Fruit fly (Drosophila melanogaster) whole organism, embryonic: ENCODE measurements around the gene CG10470.

ENCODE experiments used
- CG2678 ChIP-seq: fragments of 200-800 bp; sonication (Bioruptor generic); optimal IDR thresholded peaks from 3 replicates; lab custom pipeline; 2019; ENCODE audit warnings: missing biosample characterization, mild to moderate bottlenecking, missing genetic modification characterization, moderate library complexity
- CG6175 ChIP-seq: fragments of 200-800 bp; sonication (Bioruptor generic); IDR thresholded peaks from 3 replicates; pipeline ENCODE4 v1.3.6; 2022; ENCODE audit warnings: missing biosample characterization, missing genetic modification characterization
- CG8944 ChIP-seq: fragments of 200-800 bp; sonication (Bioruptor generic); optimal IDR thresholded peaks from 3 replicates; lab custom pipeline; 2016; ENCODE audit warnings: missing biosample characterization, missing genetic modification characterization
- Dp ChIP-seq: fragments of 200-800 bp; sonication (Bioruptor generic); optimal IDR thresholded peaks from 2 replicates; lab custom pipeline; 2018; ENCODE audit warnings: missing biosample characterization, mild to moderate bottlenecking, missing genetic modification characterization, moderate library complexity
- Max ChIP-seq: fragments of 200-800 bp; sonication (Bioruptor generic); optimal IDR thresholded peaks from 2 replicates; lab custom pipeline; 2016; ENCODE audit warnings: missing biosample characterization, mild to moderate bottlenecking, missing genetic modification characterization
- chif ChIP-seq, 2 experiments: fragments of 200-800 bp; sonication (Bioruptor generic); optimal IDR thresholded peaks; 3 replicates each; lab custom pipeline; 2016; ENCODE audit warnings: missing biosample characterization in 2 of 2, missing genetic modification characterization in 2 of 2
- gsb-n ChIP-seq: fragments of 200-800 bp; sonication (Bioruptor generic); optimal IDR thresholded peaks from 3 replicates; lab custom pipeline; 2018; ENCODE audit warnings: missing biosample characterization, mild to moderate bottlenecking, missing genetic modification characterization
- scrt ChIP-seq: fragments of 200-800 bp; sonication (Bioruptor generic); optimal IDR thresholded peaks from 2 replicates; lab custom pipeline; 2018; ENCODE audit warnings: missing biosample characterization, mild to moderate bottlenecking, missing genetic modification characterization, moderate library complexity

- TF ChIP-seq scrt (GFP tag; lab: Kevin White, UChicago) (no peak), CG2678 (tag; lab: Kevin White, UChicago) (peak; percentile 45), Max (no peak), Dp (no peak), CG8944 (GFP tag; lab: Kevin White, UChicago) (no peak), chif (GFP tag; optimal IDR thresholded peaks at IDR 0.05; lab: Kevin White, UChicago) (no peak), CG6175 (GFP tag; lab: Robert Waterston, UW) (no peak), gsb-n (tag; lab: Kevin White, UChicago) (no peak)
Observed at dm6 chr2L:19048912-19049311, at the start of gene CG10470.
